Worm (Caenorhabditis elegans): ENCODE data around the gene K02C4.2.

ce11 chrII:8071801-8072544 lies 3.6 kb upstream of the K02C4.2 start:
- no peak for TF ChIP-seq dpff-1 (tag; optimal IDR thresholded peaks at IDR 0.05)
- TF ChIP-seq F57A8.1 (GFP tag; optimal IDR thresholded peaks at IDR 0.05) = no peak
- TF ChIP-seq bed-2 (GFP tag; IDR thresholded peaks at IDR 0.05) = no peak
- TF ChIP-seq egrh-3 (GFP tag; IDR thresholded peaks at IDR 0.05) = no peak

Data from whole organism, young adult.